Worm (Caenorhabditis elegans) whole organism, young adult: ENCODE measurements around the gene K09E9.7.

Source experiments
- D2030.7 ChIP-seq: fragments of 200-800 bp; sonication (Bioruptor generic); IDR thresholded peaks from 2 replicates; pipeline ENCODE4 v1.3.6; 2022; ENCODE audit warnings: missing genetic modification reagents, missing genetic modification characterization, missing compliant biosample characterization
- F23B12.7 ChIP-seq: sonication (generic microtip); optimal IDR thresholded peaks from 2 replicates; lab custom pipeline; 2017; ENCODE audit warnings: missing genetic modification characterization, mild to moderate bottlenecking, missing compliant biosample characterization, antibody characterized with exemption, moderate library complexity; ENCODE audit not compliant: insufficient read depth
- F39B2.1 ChIP-seq: fragments of 200-800 bp; sonication (Bioruptor generic); IDR thresholded peaks from 2 replicates; pipeline ENCODE4 v1.3.6; 2022; ENCODE audit warnings: missing genetic modification reagents, missing genetic modification characterization, missing compliant biosample characterization
- K12H6.12 ChIP-seq: fragments of 200-800 bp; sonication (Bioruptor generic); optimal IDR thresholded peaks from 2 replicates; lab custom pipeline; 2018; ENCODE audit warnings: mild to moderate bottlenecking, missing genetic modification characterization, missing compliant biosample characterization
- T07F8.4 ChIP-seq: sonication (generic microtip); optimal IDR thresholded peaks from 2 replicates; lab custom pipeline; 2016; ENCODE audit warnings: mild to moderate bottlenecking, missing genetic modification characterization, moderate library complexity, missing compliant biosample characterization
- T26A5.8 ChIP-seq: sonication (generic microtip); optimal IDR thresholded peaks from 2 replicates; lab custom pipeline; 2016; ENCODE audit warnings: missing genetic modification characterization, missing compliant biosample characterization
- Y53F4B.3 ChIP-seq: fragments of 200-800 bp; sonication (Bioruptor generic); IDR thresholded peaks from 2 replicates; pipeline ENCODE4 v1.3.6; 2022; ENCODE audit warnings: missing genetic modification reagents, missing genetic modification characterization, missing compliant biosample characterization
- Y56A3A.18 ChIP-seq: fragments of 200-800 bp; sonication (Bioruptor generic); IDR thresholded peaks from 2 replicates; pipeline ENCODE4 v1.3.6; 2022; ENCODE audit warnings: missing genetic modification reagents, missing genetic modification characterization, missing compliant biosample characterization
- akir-1 ChIP-seq: fragments of 200-800 bp; sonication (Bioruptor generic); optimal IDR thresholded peaks from 2 replicates; lab custom pipeline; 2018; ENCODE audit warnings: mild to moderate bottlenecking, missing genetic modification characterization, moderate library complexity, missing compliant biosample characterization
- aptf-2 ChIP-seq: fragments of 200-800 bp; sonication (Bioruptor generic); conservative IDR thresholded peaks from 2 replicates; pipeline ENCODE4 v1.3.6; 2022; ENCODE audit warnings: missing genetic modification reagents, missing genetic modification characterization, missing compliant biosample characterization
- athp-1 ChIP-seq: sonication (generic microtip); optimal IDR thresholded peaks from 2 replicates; lab custom pipeline; 2017; ENCODE audit warnings: mild to moderate bottlenecking, missing genetic modification characterization, missing compliant biosample characterization
- ccch-3 ChIP-seq: fragments of 200-800 bp; sonication (Bioruptor generic); optimal IDR thresholded peaks from 2 replicates; lab custom pipeline; 2018; ENCODE audit warnings: mild to moderate bottlenecking, missing genetic modification characterization, missing compliant biosample characterization
- ceh-91 ChIP-seq: fragments of 200-800 bp; sonication (Bioruptor generic); IDR thresholded peaks from 2 replicates; pipeline ENCODE4 v1.3.6; 2022; ENCODE audit warnings: missing genetic modification reagents, missing genetic modification characterization, missing compliant biosample characterization
- die-1 ChIP-seq: sonication (generic microtip); optimal IDR thresholded peaks from 2 replicates; lab custom pipeline; 2016; ENCODE audit warnings: missing genotype, mild to moderate bottlenecking, missing genetic modification characterization, missing compliant biosample characterization
- efl-1 ChIP-seq: fragments of 150-350 bp; optimal IDR thresholded peaks from 2 replicates; lab custom pipeline; 2014; ENCODE audit warnings: missing biosample characterization, missing genetic modification reagents, missing genetic modification characterization
- egl-18 ChIP-seq: fragments of 200-800 bp; sonication (Bioruptor generic); IDR thresholded peaks from 2 replicates; pipeline ENCODE4 v1.3.6; 2022; ENCODE audit warnings: missing genetic modification reagents, missing genetic modification characterization, missing compliant biosample characterization
- egrh-3 ChIP-seq: fragments of 200-800 bp; sonication (Bioruptor generic); IDR thresholded peaks from 2 replicates; pipeline ENCODE4 v1.3.6; 2022; ENCODE audit warnings: missing genetic modification reagents, missing genetic modification characterization, missing compliant biosample characterization
- hmg-1.2 ChIP-seq: fragments of 200-800 bp; sonication (Bioruptor generic); IDR thresholded peaks from 2 replicates; pipeline ENCODE4 v1.3.6; 2022; ENCODE audit warnings: missing genetic modification reagents, missing genetic modification characterization, missing compliant biosample characterization
- lag-1 ChIP-seq: fragments of 200-800 bp; sonication (Bioruptor generic); IDR thresholded peaks from 2 replicates; pipeline ENCODE4 v1.3.6; 2022; ENCODE audit warnings: missing genetic modification reagents, missing genetic modification characterization, missing compliant biosample characterization
- madf-6 ChIP-seq: fragments of 200-800 bp; sonication (Bioruptor generic); IDR thresholded peaks from 2 replicates; pipeline ENCODE4 v1.3.6; 2022; ENCODE audit warnings: missing genetic modification reagents, missing genetic modification characterization, missing compliant biosample characterization
- mxl-1 ChIP-seq: sonication (generic microtip); optimal IDR thresholded peaks from 2 replicates; lab custom pipeline; 2016; ENCODE audit warnings: missing genetic modification characterization, missing compliant biosample characterization
- nfya-1 ChIP-seq: sonication (generic microtip); optimal IDR thresholded peaks from 2 replicates; lab custom pipeline; 2017; ENCODE audit warnings: antibody characterized with exemption, missing compliant biosample characterization, missing genetic modification characterization, borderline replicate concordance; ENCODE audit not compliant: insufficient read depth
- nhr-120 ChIP-seq: fragments of 200-800 bp; sonication (Bioruptor generic); IDR thresholded peaks from 2 replicates; pipeline ENCODE4 v1.3.6; 2022; ENCODE audit warnings: missing genetic modification characterization, missing compliant biosample characterization
- nhr-27 ChIP-seq: fragments of 200-800 bp; sonication (Bioruptor generic); optimal IDR thresholded peaks from 2 replicates; lab custom pipeline; 2018; ENCODE audit warnings: mild to moderate bottlenecking, missing genetic modification characterization, moderate library complexity, missing compliant biosample characterization
- pbrm-1 ChIP-seq: fragments of 200-800 bp; sonication (Bioruptor generic); IDR thresholded peaks from 2 replicates; pipeline ENCODE4 v1.3.6; 2022; ENCODE audit warnings: missing genetic modification reagents, missing genetic modification characterization, missing compliant biosample characterization
- rec-8 ChIP-seq, 2 experiments: sonication (generic microtip); optimal IDR thresholded peaks; 2 replicates each; lab custom pipeline; 2016; ENCODE audit warnings: mild to moderate bottlenecking in 2 of 2, missing genetic modification characterization in 2 of 2, missing genetic modification reagents in 2 of 2, missing genotype in 2 of 2, missing biosample characterization in 1 of 2, missing compliant biosample characterization in 1 of 2, moderate library complexity in 1 of 2
- snpc-3.4 ChIP-seq: sonication (generic microtip); optimal IDR thresholded peaks from 2 replicates; lab custom pipeline; 2017; ENCODE audit warnings: missing genetic modification characterization, mild to moderate bottlenecking, missing compliant biosample characterization, antibody characterized with exemption, moderate library complexity, missing genotype, missing genetic modification reagents
- snpc-4 ChIP-seq, 5 experiments: fragments of 150-350 bp in 1 of 5; sonication (generic microtip) in 4 of 5; optimal IDR thresholded peaks; 2 replicates each; lab custom pipeline; 2014 to 2018; ENCODE audit warnings: missing genetic modification characterization in 5 of 5, missing biosample characterization in 3 of 5, antibody characterized with exemption in 2 of 5, mild to moderate bottlenecking in 2 of 5, missing compliant biosample characterization in 2 of 5, missing genotype in 2 of 5, moderate library complexity in 2 of 5, missing genetic modification reagents in 1 of 5
- tbx-9 ChIP-seq: sonication (generic microtip); optimal IDR thresholded peaks from 2 replicates; lab custom pipeline; 2016; ENCODE audit warnings: borderline replicate concordance, missing genetic modification characterization, inconsistent platforms, missing compliant biosample characterization
- tlf-1 ChIP-seq: fragments of 200-800 bp; sonication (Bioruptor generic); optimal IDR thresholded peaks from 2 replicates; lab custom pipeline; 2018; ENCODE audit warnings: mild to moderate bottlenecking, missing genetic modification characterization, missing compliant biosample characterization
- xnd-1 ChIP-seq: sonication (generic microtip); optimal IDR thresholded peaks from 2 replicates; lab custom pipeline; 2016; ENCODE audit warnings: missing genotype, missing genetic modification reagents, missing genetic modification characterization, missing compliant biosample characterization
- zfh-2 ChIP-seq: fragments of 200-800 bp; sonication (Bioruptor generic); conservative IDR thresholded peaks from 2 replicates; pipeline ENCODE4 v1.3.6; 2022; ENCODE audit warnings: missing genetic modification reagents, missing genetic modification characterization, missing compliant biosample characterization
- ztf-28 ChIP-seq: fragments of 200-800 bp; sonication (Bioruptor generic); IDR thresholded peaks from 2 replicates; pipeline ENCODE4 v1.3.6; 2022; ENCODE audit warnings: missing genetic modification reagents, missing genetic modification characterization, missing compliant biosample characterization
- ztf-3 ChIP-seq: fragments of 200-800 bp; sonication (Bioruptor generic); optimal IDR thresholded peaks from 2 replicates; lab custom pipeline; 2018; ENCODE audit warnings: mild to moderate bottlenecking, missing genetic modification characterization, missing compliant biosample characterization

Gene K09E9.7

DNA sequence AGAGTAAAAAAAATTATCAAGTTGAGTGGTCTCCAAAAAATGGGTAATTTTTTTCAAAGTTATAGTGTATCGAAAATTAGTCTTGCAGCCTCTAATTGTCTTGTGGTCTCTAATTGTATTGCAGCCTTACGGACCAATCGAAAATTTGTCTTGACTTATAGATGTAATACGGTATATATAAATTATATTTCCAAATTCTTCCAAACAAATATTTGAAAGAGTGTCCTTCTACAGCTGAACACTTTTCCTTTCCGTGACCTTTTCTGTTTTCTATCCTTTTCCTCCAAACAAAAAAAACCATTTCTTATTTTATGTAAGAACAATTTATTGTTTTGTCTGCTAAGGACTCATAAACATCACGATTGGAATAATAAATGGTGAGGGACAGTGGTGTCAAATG lies at the start of gene K09E9.7:
TSS of gene K09E9.7 (plus strand) at position 301 of the 400 bp plus-strand sequence.
- TF ChIP-seq F23B12.7 (tag; lab: Kevin White, UChicago) (no peak), T07F8.4 (tag; lab: Kevin White, UChicago) (no peak), F39B2.1 (no peak), T26A5.8 (tag; lab: Kevin White, UChicago) (no peak), hmg-1.2 (GFP tag; lab: Robert Waterston, UW) (no peak), efl-1 (no peak), tlf-1 (GFP tag; lab: Kevin White, UChicago) (no peak), mxl-1 (tag; lab: Kevin White, UChicago) (no peak), nfya-1 (tag; lab: Kevin White, UChicago) (no peak), ceh-91 (GFP tag; lab: Robert Waterston, UW) (no peak), akir-1 (no peak), madf-6 (no peak), K12H6.12 (tag; lab: Kevin White, UChicago) (no peak), ccch-3 (GFP tag; lab: Kevin White, UChicago) (no peak), xnd-1 (no peak), ztf-28 (GFP tag; lab: Robert Waterston, UW) (no peak), Y53F4B.3 (GFP tag; lab: Robert Waterston, UW) (no peak), zfh-2 (GFP tag; lab: Robert Waterston, UW) (no peak), egrh-3 (GFP tag; lab: Robert Waterston, UW) (no peak)

DNA sequence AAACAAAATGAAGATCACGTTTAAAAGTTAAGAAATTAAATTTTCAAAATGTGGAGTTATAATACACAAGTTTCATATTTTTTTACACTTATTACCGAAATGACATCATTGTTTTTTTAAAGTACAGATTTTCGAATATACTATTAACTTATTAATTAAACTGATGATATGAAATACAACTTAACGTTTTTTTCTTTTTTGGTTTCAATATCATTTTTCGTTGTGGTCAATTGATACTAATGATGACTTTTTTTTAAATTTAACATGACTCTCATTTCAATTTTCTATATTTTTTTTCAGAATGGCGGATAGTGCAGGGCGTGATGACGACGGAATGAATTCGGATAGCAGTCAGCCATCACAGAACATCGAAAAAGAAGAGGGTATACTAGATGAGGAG lies 49.6 kb upstream of the K09E9.7 start, which contains the start of gene usp-33:
TSS of gene usp-33 (plus strand) at position 301 of the 400 bp plus-strand sequence.
- TF ChIP-seq pbrm-1 (GFP tag; lab: Robert Waterston, UW) (no peak), egl-18 (GFP tag; lab: Robert Waterston, UW) (no peak), rec-8 (tag; optimal IDR thresholded peaks at IDR 0.05; lab: Kevin White, UChicago) (no peak), snpc-3.4 (tag; lab: Kevin White, UChicago) (no peak), lag-1 (GFP tag; lab: Robert Waterston, UW) (no peak)

DNA sequence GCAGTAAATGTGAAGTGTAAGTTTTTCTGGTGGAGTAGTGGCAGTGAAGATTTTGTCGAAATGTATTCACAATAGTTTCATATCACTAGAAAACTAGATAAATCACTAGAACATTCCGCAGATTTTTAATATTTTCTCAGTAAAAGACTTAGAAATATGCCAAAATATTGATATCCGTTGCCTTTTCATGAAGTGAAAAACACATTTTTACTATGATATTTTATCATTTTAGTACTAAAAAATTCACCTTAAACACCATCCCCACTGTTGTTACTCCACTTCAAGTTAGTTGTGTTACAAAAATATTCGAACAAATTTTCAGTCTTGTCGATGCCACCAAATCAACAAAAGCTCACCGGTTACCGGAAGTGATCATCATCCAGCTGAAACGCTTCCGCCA lies 47.3 kb upstream of the K09E9.7 start:
- TF ChIP-seq akir-1, result no peak
- no peak for TF ChIP-seq athp-1 (tag; lab: Kevin White, UChicago)
- TF ChIP-seq aptf-2, result no peak
- no peak for TF ChIP-seq nhr-120 (GFP tag; lab: Robert Waterston, UW)

DNA sequence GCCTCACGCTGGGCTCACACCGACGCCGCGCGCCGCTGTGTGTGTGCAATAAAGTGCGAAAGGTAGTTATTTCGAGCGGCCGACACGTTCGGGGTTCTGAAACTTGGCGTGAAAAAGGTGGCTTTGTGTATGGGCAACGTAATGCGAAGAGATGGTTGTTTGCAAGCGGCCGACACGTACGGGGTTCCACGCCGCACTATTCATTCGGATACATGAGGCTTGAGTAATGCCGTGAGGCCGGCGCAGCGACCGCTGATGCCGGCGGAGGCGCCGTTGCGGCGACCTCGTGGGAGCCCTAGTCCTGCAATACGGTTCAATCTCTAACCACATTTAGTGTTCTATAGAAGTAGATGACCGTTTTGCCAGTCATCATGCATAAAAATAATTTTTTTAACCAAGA lies 46.7 kb upstream of the K09E9.7 start:
- TF ChIP-seq tbx-9, result no peak
- no peak for TF ChIP-seq ztf-3 (GFP tag; lab: Kevin White, UChicago)
- no peak for TF ChIP-seq snpc-4 (GFP tag; optimal IDR thresholded peaks at IDR 0.05; lab: Kevin White, UChicago)
- peak in 2 of 4 experiments; percentile 7 to 36 for TF ChIP-seq snpc-4 (tag; optimal IDR thresholded peaks at IDR 0.05; lab: Kevin White, UChicago)
- TF ChIP-seq zfh-2 (GFP tag; lab: Robert Waterston, UW), result peak; percentile 83
- TF ChIP-seq athp-1 (tag; lab: Kevin White, UChicago), result no peak
- no peak for TF ChIP-seq die-1 (tag; lab: Kevin White, UChicago)
- TF ChIP-seq egrh-3 (GFP tag; lab: Robert Waterston, UW), result no peak
- TF ChIP-seq ccch-3 (GFP tag; lab: Kevin White, UChicago), result no peak
- TF ChIP-seq D2030.7, result 0 out of 2 replicates have a peak, but pooled peaks have one; percentile 20
- no peak for TF ChIP-seq nhr-27 (tag; lab: Kevin White, UChicago)
- no peak for TF ChIP-seq xnd-1
- TF ChIP-seq Y56A3A.18, result no peak
